Fruit fly (Drosophila melanogaster) whole organism, embryonic: ENCODE measurements around the gene PK1-R.

Source experiments
- Abd-B ChIP-seq: fragments of 200-800 bp; sonication (Bioruptor generic); optimal IDR thresholded peaks from 2 replicates; lab custom pipeline; 2018; ENCODE audit warnings: missing biosample characterization, mild to moderate bottlenecking, missing genetic modification characterization, moderate library complexity
- Antp ChIP-seq: fragments of 200-800 bp; sonication (Bioruptor generic); optimal IDR thresholded peaks from 3 replicates; lab custom pipeline; 2016; ENCODE audit warnings: missing biosample characterization, missing genetic modification characterization
- B-H2 ChIP-seq: fragments of 200-800 bp; sonication (Bioruptor generic); optimal IDR thresholded peaks from 2 replicates; lab custom pipeline; 2018; ENCODE audit warnings: missing biosample characterization, mild to moderate bottlenecking, missing genetic modification characterization
- BEAF-32 ChIP-seq: fragments of 200-800 bp; sonication (Bioruptor generic); optimal IDR thresholded peaks from 3 replicates; lab custom pipeline; 2017; ENCODE audit warnings: missing biosample characterization, missing genetic modification characterization, mild to moderate bottlenecking, moderate library complexity, missing genetic modification reagents
- CG11247 ChIP-seq: fragments of 200-800 bp; sonication (Bioruptor generic); IDR thresholded peaks from 2 replicates; pipeline ENCODE4 v1.3.6; 2022; ENCODE audit warnings: missing biosample characterization, missing genetic modification characterization
- CG12104 ChIP-seq: fragments of 200-800 bp; sonication (Bioruptor generic); optimal IDR thresholded peaks from 3 replicates; lab custom pipeline; 2016; ENCODE audit warnings: missing biosample characterization, missing genetic modification characterization
- CG13287 ChIP-seq: fragments of 200-800 bp; sonication (Bioruptor generic); IDR thresholded peaks from 2 replicates; pipeline ENCODE4 v1.3.6; 2022; ENCODE audit warnings: missing biosample characterization, missing genetic modification characterization; ENCODE audit not compliant: partially characterized antibody
- CG13296 ChIP-seq: fragments of 200-800 bp; sonication (Bioruptor generic); optimal IDR thresholded peaks from 3 replicates; lab custom pipeline; 2018; ENCODE audit warnings: missing biosample characterization, mild to moderate bottlenecking, missing genetic modification characterization
- CG14050 ChIP-seq: fragments of 200-800 bp; sonication (Bioruptor generic); IDR thresholded peaks from 3 replicates; pipeline ENCODE4 v1.3.6; 2022; ENCODE audit warnings: missing biosample characterization, missing genetic modification characterization
- CG1602 ChIP-seq: fragments of 200-800 bp; sonication (Bioruptor generic); optimal IDR thresholded peaks from 3 replicates; lab custom pipeline; 2016; ENCODE audit warnings: missing biosample characterization, missing genetic modification characterization
- CG18599 ChIP-seq: fragments of 200-800 bp; sonication (Bioruptor generic); optimal IDR thresholded peaks from 3 replicates; lab custom pipeline; 2017; ENCODE audit warnings: missing biosample characterization, missing genetic modification characterization, mild to moderate bottlenecking, moderate library complexity, missing genetic modification reagents
- CG18619 ChIP-seq: fragments of 200-800 bp; sonication (Bioruptor generic); optimal IDR thresholded peaks from 3 replicates; lab custom pipeline; 2017; ENCODE audit warnings: missing biosample characterization, mild to moderate bottlenecking, missing genetic modification characterization
- CG4424 ChIP-seq: fragments of 200-800 bp; sonication (Bioruptor generic); optimal IDR thresholded peaks from 3 replicates; lab custom pipeline; 2016; ENCODE audit warnings: missing biosample characterization, missing genetic modification characterization
- CG6175 ChIP-seq: fragments of 200-800 bp; sonication (Bioruptor generic); IDR thresholded peaks from 3 replicates; pipeline ENCODE4 v1.3.6; 2022; ENCODE audit warnings: missing biosample characterization, missing genetic modification characterization
- CG6791 ChIP-seq: fragments of 200-800 bp; sonication (Bioruptor generic); IDR thresholded peaks from 3 replicates; pipeline ENCODE4 v1.3.6; 2022; ENCODE audit warnings: missing biosample characterization, missing genetic modification characterization; ENCODE audit not compliant: partially characterized antibody
- CG9797 ChIP-seq: fragments of 200-800 bp; sonication (Bioruptor generic); optimal IDR thresholded peaks from 3 replicates; lab custom pipeline; 2018; ENCODE audit warnings: missing biosample characterization, mild to moderate bottlenecking, missing genetic modification characterization
- CG9817 ChIP-seq: fragments of 200-800 bp; sonication (Bioruptor generic); optimal IDR thresholded peaks from 2 replicates; lab custom pipeline; 2018; ENCODE audit warnings: missing biosample characterization, mild to moderate bottlenecking, missing genetic modification characterization, moderate library complexity
- CG9876 ChIP-seq: fragments of 200-800 bp; sonication (Bioruptor generic); optimal IDR thresholded peaks from 2 replicates; lab custom pipeline; 2016; ENCODE audit warnings: missing biosample characterization, missing genetic modification characterization
- CHES-1-like ChIP-seq: fragments of 200-800 bp; sonication (Bioruptor generic); optimal IDR thresholded peaks from 2 replicates; lab custom pipeline; 2016; ENCODE audit warnings: missing biosample characterization, missing genetic modification characterization
- CoRest ChIP-seq: fragments of 200-800 bp; sonication (Bioruptor generic); optimal IDR thresholded peaks from 3 replicates; lab custom pipeline; 2018; ENCODE audit warnings: missing biosample characterization, mild to moderate bottlenecking, missing genetic modification characterization, moderate library complexity
- Deaf1 ChIP-seq: fragments of 200-800 bp; optimal IDR thresholded peaks from 3 replicates; lab custom pipeline; 2019; ENCODE audit warnings: missing biosample characterization, mild to moderate bottlenecking, missing genetic modification characterization, moderate library complexity
- Doc3 ChIP-seq: fragments of 200-800 bp; sonication (Bioruptor generic); IDR thresholded peaks from 3 replicates; pipeline ENCODE4 v1.3.6; 2022; ENCODE audit warnings: missing biosample characterization, missing genetic modification characterization; ENCODE audit not compliant: partially characterized antibody
- Drgx ChIP-seq: fragments of 200-800 bp; sonication (Bioruptor generic); IDR thresholded peaks from 2 replicates; pipeline ENCODE4 v1.3.6; 2022; ENCODE audit warnings: missing biosample characterization, missing genetic modification characterization
- Elba2 ChIP-seq: fragments of 200-800 bp; sonication (Bioruptor generic); optimal IDR thresholded peaks from 3 replicates; lab custom pipeline; 2016; ENCODE audit warnings: missing biosample characterization, missing genetic modification characterization
- HLHmδ ChIP-seq: fragments of 200-800 bp; sonication (Bioruptor generic); optimal IDR thresholded peaks from 2 replicates; lab custom pipeline; 2018; ENCODE audit warnings: missing biosample characterization, mild to moderate bottlenecking, missing genetic modification characterization, moderate library complexity
- Nf-YB ChIP-seq: fragments of 200-800 bp; sonication (Bioruptor generic); optimal IDR thresholded peaks from 3 replicates; lab custom pipeline; 2019; ENCODE audit warnings: missing biosample characterization, mild to moderate bottlenecking, missing genetic modification characterization, moderate library complexity
- Sry-β ChIP-seq: fragments of 200-800 bp; sonication (Bioruptor generic); optimal IDR thresholded peaks from 2 replicates; lab custom pipeline; 2018; ENCODE audit warnings: missing biosample characterization, mild to moderate bottlenecking, missing genetic modification characterization, moderate library complexity
- Vsx1 ChIP-seq: fragments of 200-800 bp; sonication (Bioruptor generic); optimal IDR thresholded peaks from 2 replicates; lab custom pipeline; 2017; ENCODE audit warnings: missing biosample characterization, mild to moderate bottlenecking, missing genetic modification characterization, missing genetic modification reagents
- bab2 ChIP-seq: fragments of 200-800 bp; sonication (Bioruptor generic); optimal IDR thresholded peaks from 2 replicates; lab custom pipeline; 2016; ENCODE audit warnings: missing biosample characterization, missing genetic modification characterization
- chinmo ChIP-seq: fragments of 200-800 bp; sonication (Bioruptor generic); IDR thresholded peaks from 4 replicates; pipeline ENCODE4 v1.3.6; 2022; ENCODE audit warnings: missing biosample characterization, missing genetic modification characterization; ENCODE audit not compliant: partially characterized antibody
- ci ChIP-seq: fragments of 200-800 bp; sonication (Bioruptor generic); IDR thresholded peaks from 3 replicates; pipeline ENCODE4 v1.3.6; 2022; ENCODE audit warnings: missing biosample characterization, missing genetic modification characterization
- ewg ChIP-seq: fragments of 200-800 bp; sonication (Bioruptor generic); optimal IDR thresholded peaks from 3 replicates; lab custom pipeline; 2017; ENCODE audit warnings: mild to moderate bottlenecking, missing biosample characterization, missing genetic modification reagents, missing genetic modification characterization
- grn ChIP-seq: fragments of 200-800 bp; sonication (Bioruptor generic); optimal IDR thresholded peaks from 3 replicates; lab custom pipeline; 2017; ENCODE audit warnings: missing biosample characterization, missing genetic modification characterization
- gsb ChIP-seq: fragments of 200-800 bp; sonication (Bioruptor generic); IDR thresholded peaks from 2 replicates; pipeline ENCODE4 v1.3.6; 2022; ENCODE audit warnings: missing biosample characterization, missing genetic modification characterization
- gsb-n ChIP-seq: fragments of 200-800 bp; sonication (Bioruptor generic); optimal IDR thresholded peaks from 3 replicates; lab custom pipeline; 2018; ENCODE audit warnings: missing biosample characterization, mild to moderate bottlenecking, missing genetic modification characterization
- h ChIP-seq: fragments of >200 bp; optimal IDR thresholded peaks from 2 replicates; lab custom pipeline; 2017
- hb ChIP-seq: fragments of 200-800 bp; sonication (Bioruptor generic); IDR thresholded peaks from 3 replicates; pipeline ENCODE4 v1.3.6; 2022; ENCODE audit warnings: missing biosample characterization, missing genetic modification characterization; ENCODE audit not compliant: partially characterized antibody
- nau ChIP-seq: fragments of 200-800 bp; sonication (Bioruptor generic); optimal IDR thresholded peaks from 3 replicates; lab custom pipeline; 2017; ENCODE audit warnings: missing biosample characterization, mild to moderate bottlenecking, missing genetic modification characterization, missing genetic modification reagents
- odd ChIP-seq: fragments of 200-800 bp; sonication (Bioruptor generic); optimal IDR thresholded peaks from 2 replicates; lab custom pipeline; 2017; ENCODE audit warnings: missing biosample characterization, mild to moderate bottlenecking, missing genetic modification characterization
- pan ChIP-seq, 4 experiments: fragments of >200 bp in 3 of 4; fragments of 200-800 bp in 1 of 4; sonication (Bioruptor generic) in 1 of 4; optimal IDR thresholded peaks in 3 of 4; IDR thresholded peaks in 1 of 4; 2 replicates each; pipeline versions ENCODE4 v1.3.6 to Lab custom; 2017 to 2022; ENCODE audit warnings: missing biosample characterization in 2 of 4, missing genetic modification characterization in 2 of 4, mixed read lengths in 1 of 4
- phol ChIP-seq: fragments of 200-800 bp; sonication (Bioruptor generic); optimal IDR thresholded peaks from 3 replicates; lab custom pipeline; 2018; ENCODE audit warnings: missing biosample characterization, mild to moderate bottlenecking, missing genetic modification characterization, moderate library complexity
- sd ChIP-seq: fragments of 200-800 bp; sonication (Bioruptor generic); optimal IDR thresholded peaks from 3 replicates; lab custom pipeline; 2018; ENCODE audit warnings: missing biosample characterization, mild to moderate bottlenecking, missing genetic modification characterization, moderate library complexity
- sima ChIP-seq: fragments of 200-800 bp; sonication (Bioruptor generic); optimal IDR thresholded peaks from 2 replicates; lab custom pipeline; 2016; ENCODE audit warnings: missing biosample characterization, missing genetic modification characterization
- so ChIP-seq: fragments of 200-800 bp; sonication (Bioruptor generic); IDR thresholded peaks from 3 replicates; pipeline ENCODE4 v1.3.6; 2022; ENCODE audit warnings: missing biosample characterization, missing genetic modification characterization
- vfl ChIP-seq: fragments of 200-800 bp; sonication (Bioruptor generic); optimal IDR thresholded peaks from 2 replicates; lab custom pipeline; 2016; ENCODE audit warnings: missing biosample characterization, missing genetic modification characterization
- zen ChIP-seq: fragments of 200-800 bp; sonication (Bioruptor generic); optimal IDR thresholded peaks from 3 replicates; lab custom pipeline; 2018; ENCODE audit warnings: missing biosample characterization, mild to moderate bottlenecking, missing genetic modification characterization, moderate library complexity
- zen2 ChIP-seq: fragments of 200-800 bp; sonication (Bioruptor generic); IDR thresholded peaks from 3 replicates; pipeline ENCODE4 v1.3.6; 2022; ENCODE audit warnings: missing biosample characterization, missing genetic modification characterization; ENCODE audit not compliant: partially characterized antibody
- zfh2 ChIP-seq: fragments of 200-800 bp; sonication (Bioruptor generic); optimal IDR thresholded peaks from 2 replicates; lab custom pipeline; 2016; ENCODE audit warnings: missing biosample characterization, missing genetic modification characterization

Gene PK1-R

DNA sequence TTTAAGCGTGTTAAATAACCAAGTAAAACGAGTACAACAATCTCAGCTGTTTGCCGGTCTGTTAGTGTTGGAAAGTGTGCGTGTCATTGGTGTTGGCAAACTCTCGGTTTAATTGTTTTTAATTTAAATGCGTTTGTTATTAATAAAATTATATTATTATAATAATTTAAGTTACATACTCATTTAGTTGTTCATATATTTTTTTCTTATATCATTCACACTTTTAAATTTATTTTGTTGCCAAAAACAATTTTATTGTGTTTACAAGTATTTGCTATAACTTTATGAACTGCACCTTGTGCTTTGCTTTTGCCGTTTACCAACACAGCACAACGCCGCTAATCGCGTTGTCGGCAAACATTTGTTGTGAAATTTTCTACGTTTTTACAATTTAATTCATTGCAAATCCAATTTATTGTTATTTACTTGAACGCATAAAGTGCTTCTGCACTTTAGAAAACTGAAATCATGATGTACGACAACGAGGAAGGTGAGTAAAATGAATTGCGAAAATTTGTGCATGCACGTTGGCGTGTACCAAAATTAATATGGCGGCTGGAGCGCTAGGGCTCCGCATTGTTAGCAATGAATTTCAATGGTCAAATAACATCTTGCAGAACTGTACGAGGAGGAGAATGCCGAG lies 22.7 kb upstream of the PK1-R start, which contains the start of the genes 140up and Polr2B (continued):
- TF ChIP-seq sd (tag; lab: Kevin White, UChicago) (peak; percentile 77), B-H2 (peak; percentile 95), gsb-n (tag; lab: Kevin White, UChicago) (peak; percentile 92), pan (optimal IDR thresholded peaks at IDR 0.05; lab: Kevin White, UChicago) (no peak), pan (GFP tag; optimal IDR thresholded peaks at IDR 0.05 in 1 of 2, IDR thresholded peaks at IDR 0.05 in 1 of 2) (peak in 1 of 2 experiments; percentile 94), Drgx (GFP tag; lab: Robert Waterston, UW) (peak; percentile 83), CG18619 (GFP tag; lab: Kevin White, UChicago) (peak; percentile 91), CG9876 (GFP tag; lab: Kevin White, UChicago) (peak; percentile 55), CG11247 (GFP tag; lab: Robert Waterston, UW) (peak; percentile 91), CG9797 (GFP tag; lab: Kevin White, UChicago) (peak; percentile 9), CG13296 (peak; percentile 89), Doc3 (GFP tag; lab: Robert Waterston, UW) (no peak), CHES-1-like (peak; percentile 76), nau (peak; percentile 76), grn (GFP tag; lab: Kevin White, UChicago) (no peak), zen2 (GFP tag; lab: Robert Waterston, UW) (no peak), Abd-B (GFP tag; lab: Kevin White, UChicago) (peak; percentile 95), CG6791 (GFP tag; lab: Robert Waterston, UW) (no peak), odd (GFP tag; lab: Kevin White, UChicago) (peak; percentile 80), bab2 (GFP tag; lab: Kevin White, UChicago) (peak; percentile 79), h (lab: Kevin White, UChicago) (no peak), Nf-YB (GFP tag; lab: Kevin White, UChicago) (peak; percentile 70), ewg (GFP tag; lab: Kevin White, UChicago) (peak; percentile 81), zen (tag; lab: Kevin White, UChicago) (peak; percentile 93), sima (GFP tag; lab: Kevin White, UChicago) (no peak), BEAF-32 (GFP tag; lab: Kevin White, UChicago) (peak; percentile 27), CG4424 (peak; percentile 94), gsb (GFP tag; lab: Robert Waterston, UW) (peak; percentile 84), phol (tag; lab: Kevin White, UChicago) (peak; percentile 94), ci (peak; percentile 84), CG9817 (tag; lab: Kevin White, UChicago) (peak; percentile 95), hb (GFP tag; lab: Robert Waterston, UW) (no peak), CG14050 (peak; percentile 90), Sry-β (GFP tag; lab: Kevin White, UChicago) (peak; percentile 57), so (GFP tag; lab: Robert Waterston, UW) (peak; percentile 90), Vsx1 (GFP tag; lab: Kevin White, UChicago) (no peak), chinmo (GFP tag; lab: Robert Waterston, UW) (no peak), CG12104 (GFP tag; lab: Kevin White, UChicago) (peak; percentile 93), CG13287 (GFP tag; lab: Robert Waterston, UW) (peak; percentile 48; the same call in 1 of the 2 replicates), Antp (GFP tag; lab: Kevin White, UChicago) (peak; percentile 87), vfl (GFP tag; lab: Kevin White, UChicago) (peak; percentile 78), zfh2 (GFP tag; lab: Kevin White, UChicago) (peak; percentile 88), CG1602 (GFP tag; lab: Kevin White, UChicago) (peak; percentile 94), Elba2 (GFP tag; lab: Kevin White, UChicago) (peak; percentile 70), Deaf1 (tag; lab: Kevin White, UChicago) (peak; percentile 72), CG18599 (GFP tag; lab: Kevin White, UChicago) (peak; percentile 95), CoRest (tag; lab: Kevin White, UChicago) (peak; percentile 97), CG6175 (GFP tag; lab: Robert Waterston, UW) (peak; percentile 85), HLHmδ (no peak)
